Worm (Caenorhabditis elegans) whole organism, young adult: ENCODE results near the gene C41C4.9.

Experiments used
- B0019.2 ChIP-seq: fragments of 200-800 bp; sonication (Bioruptor generic); conservative IDR thresholded peaks from 2 replicates; pipeline ENCODE4 v1.3.6; 2022; ENCODE audit warnings: missing genetic modification reagents, missing genetic modification characterization, missing compliant biosample characterization
- B0336.3 ChIP-seq: fragments of 200-800 bp; sonication (Bioruptor generic); IDR thresholded peaks from 2 replicates; pipeline ENCODE4 v1.3.6; 2022; ENCODE audit warnings: missing genetic modification characterization, missing compliant biosample characterization
- C06A6.2 ChIP-seq: fragments of 200-800 bp; sonication (Bioruptor generic); conservative IDR thresholded peaks from 2 replicates; pipeline ENCODE4 v1.3.6; 2022; ENCODE audit warnings: missing genetic modification characterization, missing compliant biosample characterization
- F39B2.1 ChIP-seq: fragments of 200-800 bp; sonication (Bioruptor generic); IDR thresholded peaks from 2 replicates; pipeline ENCODE4 v1.3.6; 2022; ENCODE audit warnings: missing genetic modification reagents, missing genetic modification characterization, missing compliant biosample characterization
- F49E8.2 ChIP-seq: sonication (generic microtip); optimal IDR thresholded peaks from 3 replicates; lab custom pipeline; 2017; ENCODE audit warnings: missing genetic modification characterization, mild to moderate bottlenecking, missing compliant biosample characterization, antibody characterized with exemption, moderate library complexity; ENCODE audit not compliant: insufficient read depth
- F57A8.1 ChIP-seq: fragments of 200-800 bp; sonication (Bioruptor generic); optimal IDR thresholded peaks from 2 replicates; lab custom pipeline; 2018; ENCODE audit warnings: mild to moderate bottlenecking, missing genetic modification characterization, moderate library complexity, missing compliant biosample characterization
- K12H6.12 ChIP-seq: fragments of 200-800 bp; sonication (Bioruptor generic); optimal IDR thresholded peaks from 2 replicates; lab custom pipeline; 2018; ENCODE audit warnings: mild to moderate bottlenecking, missing genetic modification characterization, missing compliant biosample characterization
- T26A5.8 ChIP-seq: sonication (generic microtip); optimal IDR thresholded peaks from 2 replicates; lab custom pipeline; 2016; ENCODE audit warnings: missing genetic modification characterization, missing compliant biosample characterization
- Y56A3A.18 ChIP-seq: fragments of 200-800 bp; sonication (Bioruptor generic); IDR thresholded peaks from 2 replicates; pipeline ENCODE4 v1.3.6; 2022; ENCODE audit warnings: missing genetic modification reagents, missing genetic modification characterization, missing compliant biosample characterization
- Y67H2A.10 ChIP-seq: fragments of 200-800 bp; sonication (Bioruptor generic); conservative IDR thresholded peaks from 2 replicates; pipeline ENCODE4 v1.3.6; 2022; ENCODE audit warnings: missing genetic modification reagents, missing genetic modification characterization, missing compliant biosample characterization
- Y79H2A.3 ChIP-seq: fragments of 200-800 bp; sonication (Bioruptor generic); conservative IDR thresholded peaks from 2 replicates; pipeline ENCODE4 v1.3.6; 2022; ENCODE audit warnings: missing genetic modification reagents, missing genetic modification characterization, missing compliant biosample characterization
- Y95B8A.8 ChIP-seq: fragments of 200-800 bp; sonication (Bioruptor generic); IDR thresholded peaks from 2 replicates; pipeline ENCODE4 v1.3.6; 2022; ENCODE audit warnings: missing genetic modification reagents, missing genetic modification characterization, missing compliant biosample characterization
- ama-1 ChIP-seq, 3 experiments: fragments of 150-350 bp in 1 of 3; sonication (generic microtip) in 2 of 3; optimal IDR thresholded peaks; 2 replicates each; lab custom pipeline; 2014 to 2018; ENCODE audit warnings: missing biosample characterization in 2 of 3, missing genetic modification characterization in 2 of 3, missing genetic modification reagents in 2 of 3
- aptf-2 ChIP-seq: fragments of 200-800 bp; sonication (Bioruptor generic); conservative IDR thresholded peaks from 2 replicates; pipeline ENCODE4 v1.3.6; 2022; ENCODE audit warnings: missing genetic modification reagents, missing genetic modification characterization, missing compliant biosample characterization
- aptf-3 ChIP-seq: fragments of 200-800 bp; sonication (Bioruptor generic); IDR thresholded peaks from 2 replicates; pipeline ENCODE4 v1.3.6; 2022; ENCODE audit warnings: missing genetic modification characterization, missing compliant biosample characterization
- atf-7 ChIP-seq: sonication (generic microtip); optimal IDR thresholded peaks from 2 replicates; lab custom pipeline; 2017; ENCODE audit warnings: mild to moderate bottlenecking, missing genetic modification characterization, missing compliant biosample characterization
- attf-5 ChIP-seq: fragments of 200-800 bp; sonication (Bioruptor generic); optimal IDR thresholded peaks from 2 replicates; lab custom pipeline; 2018; ENCODE audit warnings: mild to moderate bottlenecking, missing genetic modification characterization, missing compliant biosample characterization
- cebp-1 ChIP-seq, 2 experiments: fragments of 200-800 bp in 1 of 2; sonication (Bioruptor generic) in 1 of 2; sonication (generic microtip) in 1 of 2; IDR thresholded peaks in 1 of 2; optimal IDR thresholded peaks in 1 of 2; 2 replicates each; pipeline versions ENCODE4 v1.3.6 to Lab custom; 2017 to 2022; ENCODE audit warnings: missing compliant biosample characterization in 2 of 2, missing genetic modification characterization in 2 of 2, mild to moderate bottlenecking in 1 of 2, missing genetic modification reagents in 1 of 2, moderate library complexity in 1 of 2
- cebp-2 ChIP-seq: fragments of 200-800 bp; sonication (Bioruptor generic); IDR thresholded peaks from 2 replicates; pipeline ENCODE4 v1.3.6; 2022; ENCODE audit warnings: missing genetic modification characterization, missing compliant biosample characterization
- ceh-100 ChIP-seq: fragments of 200-800 bp; sonication (Bioruptor generic); IDR thresholded peaks from 2 replicates; pipeline ENCODE4 v1.3.6; 2022; ENCODE audit warnings: missing genetic modification reagents, missing genetic modification characterization, missing compliant biosample characterization
- ceh-27 ChIP-seq: fragments of 200-800 bp; sonication (Bioruptor generic); optimal IDR thresholded peaks from 2 replicates; lab custom pipeline; 2018; ENCODE audit warnings: mild to moderate bottlenecking, missing genetic modification characterization, moderate library complexity, missing compliant biosample characterization
- ceh-40 ChIP-seq: fragments of 200-800 bp; sonication (Bioruptor generic); IDR thresholded peaks from 2 replicates; pipeline ENCODE4 v1.3.6; 2022; ENCODE audit warnings: missing genetic modification characterization, missing compliant biosample characterization
- die-1 ChIP-seq: sonication (generic microtip); optimal IDR thresholded peaks from 2 replicates; lab custom pipeline; 2016; ENCODE audit warnings: missing genotype, mild to moderate bottlenecking, missing genetic modification characterization, missing compliant biosample characterization
- dox-1 ChIP-seq: fragments of 200-800 bp; sonication (Bioruptor generic); IDR thresholded peaks from 2 replicates; pipeline ENCODE4 v1.3.6; 2022; ENCODE audit warnings: missing genetic modification reagents, missing genetic modification characterization, missing compliant biosample characterization
- egl-18 ChIP-seq: fragments of 200-800 bp; sonication (Bioruptor generic); IDR thresholded peaks from 2 replicates; pipeline ENCODE4 v1.3.6; 2022; ENCODE audit warnings: missing genetic modification reagents, missing genetic modification characterization, missing compliant biosample characterization
- ekl-4 ChIP-seq: fragments of 200-800 bp; sonication (Bioruptor generic); IDR thresholded peaks from 2 replicates; pipeline ENCODE4 v1.3.6; 2022; ENCODE audit warnings: missing genetic modification reagents, missing genetic modification characterization, missing compliant biosample characterization
- ets-4 ChIP-seq: fragments of 200-800 bp; sonication (Bioruptor generic); optimal IDR thresholded peaks from 2 replicates; lab custom pipeline; 2018; ENCODE audit warnings: mild to moderate bottlenecking, missing genetic modification characterization, missing compliant biosample characterization
- hlh-12 ChIP-seq: sonication (generic microtip); optimal IDR thresholded peaks from 2 replicates; lab custom pipeline; 2016; ENCODE audit warnings: missing genetic modification characterization, missing compliant biosample characterization
- hmg-1.2 ChIP-seq: fragments of 200-800 bp; sonication (Bioruptor generic); IDR thresholded peaks from 2 replicates; pipeline ENCODE4 v1.3.6; 2022; ENCODE audit warnings: missing genetic modification reagents, missing genetic modification characterization, missing compliant biosample characterization
- let-526 ChIP-seq: fragments of 200-800 bp; sonication (Bioruptor generic); IDR thresholded peaks from 2 replicates; pipeline ENCODE4 v1.3.6; 2022; ENCODE audit warnings: missing genetic modification reagents, missing genetic modification characterization, missing compliant biosample characterization
- lin-26 ChIP-seq: fragments of 200-800 bp; sonication (Bioruptor generic); IDR thresholded peaks from 2 replicates; pipeline ENCODE4 v1.3.6; 2022; ENCODE audit warnings: missing genetic modification reagents, missing genetic modification characterization, missing compliant biosample characterization
- lin-40 ChIP-seq: sonication (generic microtip); optimal IDR thresholded peaks from 2 replicates; lab custom pipeline; 2016; ENCODE audit warnings: missing genetic modification characterization, mild to moderate bottlenecking, missing compliant biosample characterization, missing genotype, missing genetic modification reagents
- lsl-1 ChIP-seq: fragments of 200-800 bp; sonication (Bioruptor generic); optimal IDR thresholded peaks from 2 replicates; lab custom pipeline; 2018; ENCODE audit warnings: mild to moderate bottlenecking, missing genetic modification characterization, moderate library complexity, missing compliant biosample characterization
- mcd-1 ChIP-seq: fragments of 200-800 bp; sonication (Bioruptor generic); IDR thresholded peaks from 2 replicates; pipeline ENCODE4 v1.3.6; 2022; ENCODE audit warnings: missing genetic modification reagents, missing genetic modification characterization, missing compliant biosample characterization
- nfya-2 ChIP-seq: fragments of 200-800 bp; sonication (Bioruptor generic); IDR thresholded peaks from 2 replicates; pipeline ENCODE4 v1.3.6; 2022; ENCODE audit warnings: missing genetic modification reagents, missing genetic modification characterization, missing compliant biosample characterization
- nhr-120 ChIP-seq: fragments of 200-800 bp; sonication (Bioruptor generic); IDR thresholded peaks from 2 replicates; pipeline ENCODE4 v1.3.6; 2022; ENCODE audit warnings: missing genetic modification characterization, missing compliant biosample characterization
- nhr-179 ChIP-seq: sonication (generic microtip); optimal IDR thresholded peaks from 2 replicates; lab custom pipeline; 2016; ENCODE audit warnings: mild to moderate bottlenecking, missing genetic modification characterization, missing compliant biosample characterization
- repo-1 ChIP-seq: sonication (generic microtip); optimal IDR thresholded peaks from 2 replicates; lab custom pipeline; 2017; ENCODE audit warnings: mild to moderate bottlenecking, missing genetic modification characterization, missing compliant biosample characterization
- rpc-1 ChIP-seq, 2 experiments: fragments of 150-350 bp in 1 of 2; sonication (generic microtip) in 1 of 2; optimal IDR thresholded peaks; 2 replicates each; lab custom pipeline; 2014 to 2018; ENCODE audit warnings: missing biosample characterization in 1 of 2, missing genetic modification characterization in 1 of 2, missing genetic modification reagents in 1 of 2, missing genotype in 1 of 2
- snpc-1.1 ChIP-seq: sonication (generic microtip); optimal IDR thresholded peaks from 2 replicates; lab custom pipeline; 2017; ENCODE audit warnings: missing genetic modification characterization, mild to moderate bottlenecking, missing compliant biosample characterization, antibody characterized with exemption, moderate library complexity, missing genotype, missing genetic modification reagents; ENCODE audit not compliant: insufficient read depth
- unc-130 ChIP-seq: sonication (generic microtip); optimal IDR thresholded peaks from 2 replicates; lab custom pipeline; 2016; ENCODE audit warnings: missing genetic modification reagents, missing genetic modification characterization, missing compliant biosample characterization
- xnd-1 ChIP-seq: sonication (generic microtip); optimal IDR thresholded peaks from 2 replicates; lab custom pipeline; 2016; ENCODE audit warnings: missing genotype, missing genetic modification reagents, missing genetic modification characterization, missing compliant biosample characterization
- ztf-18 ChIP-seq: sonication (generic microtip); optimal IDR thresholded peaks from 2 replicates; lab custom pipeline; 2016; ENCODE audit warnings: missing genotype, mild to moderate bottlenecking, missing genetic modification characterization, missing compliant biosample characterization
- ztf-25 ChIP-seq: fragments of 200-800 bp; sonication (Bioruptor generic); IDR thresholded peaks from 2 replicates; pipeline ENCODE4 v1.3.6; 2022; ENCODE audit warnings: missing genetic modification reagents, missing genetic modification characterization, missing compliant biosample characterization
- ztf-26 ChIP-seq: sonication (generic microtip); optimal IDR thresholded peaks from 2 replicates; lab custom pipeline; 2017; ENCODE audit warnings: missing genetic modification characterization, missing compliant biosample characterization
- ztf-6 ChIP-seq: fragments of 200-800 bp; sonication (Bioruptor generic); IDR thresholded peaks from 2 replicates; pipeline ENCODE4 v1.3.6; 2022; ENCODE audit warnings: missing genetic modification reagents, missing genetic modification characterization, missing compliant biosample characterization

C41C4.9 gene

ce11 chrII:8075324-8075810 lies 32.1 kb upstream of the C41C4.9 start, which contains the start of gene K02C4.2 (continued):
- peak; percentile 57; the same call in 1 of the 2 replicates for TF ChIP-seq ceh-40 (GFP tag; lab: Robert Waterston, UW)
- TF ChIP-seq F39B2.1 = no peak
- TF ChIP-seq Y67H2A.10 (GFP tag; lab: Robert Waterston, UW) = no peak
- TF ChIP-seq ama-1 (optimal IDR thresholded peaks at IDR 0.05; lab: Kevin White, UChicago) = no peak
- TF ChIP-seq ama-1 (GFP tag; optimal IDR thresholded peaks at IDR 0.05; lab: Kevin White, UChicago) = peak in 1 of 2 experiments; percentile 81
- TF ChIP-seq xnd-1 = peak; percentile 17
- peak; percentile 59 for TF ChIP-seq atf-7 (tag; lab: Kevin White, UChicago)
- peak; percentile 34 for TF ChIP-seq snpc-1.1
- peak; percentile 93 for TF ChIP-seq ceh-27 (GFP tag; lab: Kevin White, UChicago)
- no peak for TF ChIP-seq Y95B8A.8 (GFP tag; lab: Robert Waterston, UW)
- peak; percentile 97 for TF ChIP-seq rpc-1 (optimal IDR thresholded peaks at IDR 0.05; lab: Kevin White, UChicago)
- peak; percentile 93 for TF ChIP-seq rpc-1 (tag; optimal IDR thresholded peaks at IDR 0.05; lab: Kevin White, UChicago)
- TF ChIP-seq let-526 = peak; percentile 58; the same call in 1 of the 2 replicates
- peak; percentile 34 for TF ChIP-seq hlh-12 (tag; lab: Kevin White, UChicago)
- TF ChIP-seq nhr-179 (tag; lab: Kevin White, UChicago) = no peak
- no peak for TF ChIP-seq T26A5.8 (tag; lab: Kevin White, UChicago)
- peak; percentile 79 for TF ChIP-seq ztf-26 (tag; lab: Kevin White, UChicago)
- TF ChIP-seq dox-1 (GFP tag; lab: Robert Waterston, UW) = peak; percentile 91
- peak; percentile 68 for TF ChIP-seq lsl-1 (GFP tag; lab: Kevin White, UChicago)
- TF ChIP-seq F57A8.1 (GFP tag; lab: Kevin White, UChicago) = no peak
- TF ChIP-seq hmg-1.2 (GFP tag; lab: Robert Waterston, UW) = peak; percentile 58
- peak; percentile 93 for TF ChIP-seq die-1
- 0 out of 2 replicates have a peak, but pooled peaks have one; percentile 27 for TF ChIP-seq cebp-1 (GFP tag; IDR thresholded peaks at IDR 0.05; lab: Robert Waterston, UW)
- peak; percentile 71 for TF ChIP-seq cebp-1 (tag; optimal IDR thresholded peaks at IDR 0.05; lab: Kevin White, UChicago)
- TF ChIP-seq cebp-2 (GFP tag; lab: Robert Waterston, UW) = no peak
- peak; percentile 74 for TF ChIP-seq ekl-4
- TF ChIP-seq ztf-18 = peak; percentile 83
- TF ChIP-seq ztf-25 (GFP tag; lab: Robert Waterston, UW) = 0 out of 2 replicates have a peak, but pooled peaks have one; percentile 53
- TF ChIP-seq egl-18 = no peak
- no peak for TF ChIP-seq nfya-2 (GFP tag; lab: Robert Waterston, UW)
- peak; percentile 68 for TF ChIP-seq unc-130 (GFP tag; lab: Kevin White, UChicago)
- TF ChIP-seq mcd-1 (GFP tag; lab: Robert Waterston, UW) = peak; percentile 66
- peak; percentile 72 for TF ChIP-seq attf-5 (GFP tag; lab: Kevin White, UChicago)
- 0 out of 2 replicates have a peak, but pooled peaks have one; percentile 40 for TF ChIP-seq B0019.2 (GFP tag; lab: Robert Waterston, UW)
- TF ChIP-seq F49E8.2 (tag; lab: Kevin White, UChicago) = peak; percentile 75
- TF ChIP-seq lin-40 = peak; percentile 69
- TF ChIP-seq K12H6.12 = peak; percentile 73
- TF ChIP-seq Y79H2A.3 (GFP tag; lab: Robert Waterston, UW) = no peak; the same call in 1 of the 2 replicates
- peak; percentile 55; the same call in 1 of the 2 replicates for TF ChIP-seq C06A6.2
- peak; percentile 67 for TF ChIP-seq B0336.3
- TF ChIP-seq Y56A3A.18 (GFP tag; lab: Robert Waterston, UW) = peak; percentile 58; the same call in 1 of the 2 replicates
- peak; percentile 79 for TF ChIP-seq ets-4
- TF ChIP-seq ztf-6 (GFP tag; lab: Robert Waterston, UW) = no peak
- TF ChIP-seq nhr-120 (GFP tag; lab: Robert Waterston, UW) = no peak
- TF ChIP-seq repo-1 = peak; percentile 87
- peak; percentile 84; the same call in 1 of the 2 replicates for TF ChIP-seq aptf-3 (GFP tag; lab: Robert Waterston, UW)
- TF ChIP-seq aptf-2 (GFP tag; lab: Robert Waterston, UW) = peak; percentile 65; the same call in 1 of the 2 replicates
- peak; percentile 43 for TF ChIP-seq ceh-100 (GFP tag; lab: Robert Waterston, UW)
- TF ChIP-seq lin-26 (GFP tag; lab: Robert Waterston, UW) = peak; percentile 95
